Fruit fly (Drosophila melanogaster): ENCODE results near the gene unc-13-4A.
A peak's percentile ranks its signal among the peaks of the same experiment; 100 is the strongest.

dm6 chr3L:7347984-7348631 lies 35.4 kb upstream of the unc-13-4A start, which contains the start of the genes Srp19 and qm:
- no peak for TF ChIP-seq CG10348 (GFP tag; IDR thresholded peaks at IDR 0.05)
- peak; percentile 59; the same call in 1 of the 3 replicates for TF ChIP-seq CG4496 (GFP tag; IDR thresholded peaks at IDR 0.05)
- TF ChIP-seq Ets98B (GFP tag; IDR thresholded peaks at IDR 0.05): peak; percentile 43; the same call in 1 of the 2 replicates
- no peak for TF ChIP-seq CG17806 (tag; optimal IDR thresholded peaks at IDR 0.05)
- peak; percentile 61 for TF ChIP-seq CG13204 (GFP tag; optimal IDR thresholded peaks at IDR 0.05)
- TF ChIP-seq CG9948 (tag; optimal IDR thresholded peaks at IDR 0.05): no peak
- peak; percentile 44 for TF ChIP-seq EcR (GFP tag; optimal IDR thresholded peaks at IDR 0.05)
- TF ChIP-seq Pif1A (GFP tag; optimal IDR thresholded peaks at IDR 0.05): no peak
- TF ChIP-seq fd96Ca (GFP tag; IDR thresholded peaks at IDR 0.05): peak; percentile 27; the same call in 2 of the 3 replicates
- peak; percentile 64 for TF ChIP-seq CG12605 (GFP tag; IDR thresholded peaks at IDR 0.05)
- TF ChIP-seq CG8159 (tag; optimal IDR thresholded peaks at IDR 0.05): no peak
- TF ChIP-seq Pif1B (GFP tag; optimal IDR thresholded peaks at IDR 0.05): no peak
- no peak for TF ChIP-seq D1 (tag; optimal IDR thresholded peaks at IDR 0.05)

All from whole organism, pupa.